Worm (Caenorhabditis elegans): Measurements from ENCODE around the gene mel-11.

ce11 chrII:9310794-9311193, 47.5 kb upstream of the mel-11 start:
- TF ChIP-seq mab-5 (tag; optimal IDR thresholded peaks at IDR 0.05) (no peak), pha-4 (tag; optimal IDR thresholded peaks at IDR 0.05) (no peak), sptf-1 (tag; optimal IDR thresholded peaks at IDR 0.05) (no peak), elt-3 (tag; optimal IDR thresholded peaks at IDR 0.05) (no peak), unc-39 (tag; optimal IDR thresholded peaks at IDR 0.05) (no peak), nhr-237 (tag; optimal IDR thresholded peaks at IDR 0.05) (no peak), ces-1 (GFP tag; optimal IDR thresholded peaks at IDR 0.05) (peak; percentile 90), ztf-11 (tag; optimal IDR thresholded peaks at IDR 0.05) (no peak), flh-1 (GFP tag; optimal IDR thresholded peaks at IDR 0.05) (no peak)

All from whole organism, mixed stage, embryonic.